Worm (Caenorhabditis elegans) whole organism, L4/young adult: ENCODE data around the gene F35F10.7.

Source experiments
- dao-5 ChIP-seq: sonication (generic microtip); optimal IDR thresholded peaks from 2 replicates; lab custom pipeline; 2016; ENCODE audit warnings: missing genotype, missing genetic modification characterization, moderate library complexity, missing compliant biosample characterization
- him-1 ChIP-seq: sonication (generic microtip); optimal IDR thresholded peaks from 2 replicates; lab custom pipeline; 2016; ENCODE audit warnings: missing genotype, missing genetic modification reagents, missing genetic modification characterization, missing compliant biosample characterization

ce11 chrV:3308169-3308568, 20.9 kb upstream of the F35F10.7 start, which contains the start of gene srbc-3:
- TF ChIP-seq him-1 (tag; lab: Kevin White, UChicago) (no peak), dao-5 (tag; lab: Kevin White, UChicago) (no peak)
